Worm (Caenorhabditis elegans): ENCODE results near the gene Y53F4B.20.
A peak's percentile ranks its signal among the peaks of the same experiment; 100 is the strongest.

The Y53F4B.20 gene

ce11 chrII:15119537-15120360, 35.5 kb downstream of the Y53F4B.20 start, which contains the start of gene arp-1:
Gene arp-1, plus strand, starts transcription at chrII:15120301.
- TF ChIP-seq dpl-1 (GFP tag; optimal IDR thresholded peaks at IDR 0.05) (peak; percentile 61 to 68 (median 68)), Y116A8C.19 (tag; optimal IDR thresholded peaks at IDR 0.05; ENCODE audit: borderline replicate concordance) (no peak), jun-1 (tag; optimal IDR thresholded peaks at IDR 0.05) (no peak), unc-62 (GFP tag; optimal IDR thresholded peaks at IDR 0.05) (no peak), dsc-1 (tag; optimal IDR thresholded peaks at IDR 0.05) (peak; percentile 15), lsy-2 (tag; optimal IDR thresholded peaks at IDR 0.05) (peak; percentile 49 to 74), nhr-84 (tag; optimal IDR thresholded peaks at IDR 0.05) (no peak), C16A3.4 (tag; optimal IDR thresholded peaks at IDR 0.05) (peak; percentile 75), egl-27 (tag; optimal IDR thresholded peaks at IDR 0.05) (no peak), pag-3 (tag; optimal IDR thresholded peaks at IDR 0.05; ENCODE audit: borderline replicate concordance, insufficient read depth) (no peak), pax-3 (tag; optimal IDR thresholded peaks at IDR 0.05) (no peak), skn-1 (tag; optimal IDR thresholded peaks at IDR 0.05) (peak; percentile 43), ceh-8 (GFP tag; optimal IDR thresholded peaks at IDR 0.05) (no peak), tbx-2 (tag; optimal IDR thresholded peaks at IDR 0.05) (peak; percentile 20), aha-1 (tag; optimal IDR thresholded peaks at IDR 0.05) (no peak), nhr-20 (tag; optimal IDR thresholded peaks at IDR 0.05) (peak; percentile 42), lin-35 (GFP tag; optimal IDR thresholded peaks at IDR 0.05) (peak; percentile 73 to 77), alr-1 (tag; optimal IDR thresholded peaks at IDR 0.05; ENCODE audit: borderline replicate concordance) (no peak), ztf-11 (tag; optimal IDR thresholded peaks at IDR 0.05) (no peak), elt-3 (tag; optimal IDR thresholded peaks at IDR 0.05) (peak in 1 of 6 experiments; percentile 1), sox-4 (tag; optimal IDR thresholded peaks at IDR 0.05) (no peak), efl-1 (optimal IDR thresholded peaks at IDR 0.05) (peak; percentile 71 to 78), efl-1 (GFP tag; optimal IDR thresholded peaks at IDR 0.05 in 1 of 2) (peak; percentile 70 to 91), vab-15 (tag; optimal IDR thresholded peaks at IDR 0.05) (no peak), lin-39 (tag; optimal IDR thresholded peaks at IDR 0.05) (no peak), snpc-4 (tag; optimal IDR thresholded peaks at IDR 0.05) (no peak), hlh-17 (GFP tag; optimal IDR thresholded peaks at IDR 0.05; ENCODE audit: borderline replicate concordance) (no peak), nhr-47 (tag; optimal IDR thresholded peaks at IDR 0.05) (peak; percentile 34), lin-14 (GFP tag; optimal IDR thresholded peaks at IDR 0.05) (peak; percentile 58), ceh-90 (tag; optimal IDR thresholded peaks at IDR 0.05) (no peak), mdl-1 (tag; optimal IDR thresholded peaks at IDR 0.05) (peak in 1 of 2 experiments; percentile 31), mab-9 (GFP tag; IDR thresholded peaks at IDR 0.05) (no peak), hpl-2 (GFP tag; optimal IDR thresholded peaks at IDR 0.05) (peak; percentile 63), aly-2 (tag; optimal IDR thresholded peaks at IDR 0.05) (no peak), unc-98 (GFP tag; IDR thresholded peaks at IDR 0.05) (no peak), fkh-10 (GFP tag; optimal IDR thresholded peaks at IDR 0.05) (no peak), rnt-1 (tag; optimal IDR thresholded peaks at IDR 0.05) (peak; percentile 66), egl-13 (tag; optimal IDR thresholded peaks at IDR 0.05) (no peak), nhr-71 (tag; optimal IDR thresholded peaks at IDR 0.05) (peak; percentile 41), ets-5 (GFP tag; IDR thresholded peaks at IDR 0.05) (no peak), lin-15B (tag; optimal IDR thresholded peaks at IDR 0.05) (peak; percentile 11), C04F5.9 (tag; optimal IDR thresholded peaks at IDR 0.05) (no peak), ceh-82 (tag; optimal IDR thresholded peaks at IDR 0.05) (peak; percentile 50 to 63 (median 52)), swsn-7 (tag; optimal IDR thresholded peaks at IDR 0.05) (peak; percentile 34), zip-4 (GFP tag; optimal IDR thresholded peaks at IDR 0.05) (peak; percentile 84), tlp-1 (tag; optimal IDR thresholded peaks at IDR 0.05) (no peak), ceh-63 (GFP tag; optimal IDR thresholded peaks at IDR 0.05) (no peak), isw-1 (GFP tag; IDR thresholded peaks at IDR 0.05) (peak; percentile 11; the same call in 1 of the 2 replicates), lin-13 (GFP tag; optimal IDR thresholded peaks at IDR 0.05) (peak; percentile 21), mep-1 (tag; optimal IDR thresholded peaks at IDR 0.05) (peak; percentile 63)

Measured in whole organism, L1 larva.